Fruit fly (Drosophila melanogaster) whole organism, embryonic: ENCODE measurements around the gene tsh.

ENCODE experiments used
- Aef1 ChIP-seq: fragments of 200-800 bp; sonication (Bioruptor generic); IDR thresholded peaks from 3 replicates; pipeline ENCODE4 v1.3.6; 2022; ENCODE audit warnings: missing biosample characterization, missing genetic modification characterization
- Blimp-1 ChIP-seq: fragments of 200-800 bp; sonication (Bioruptor generic); optimal IDR thresholded peaks from 3 replicates; lab custom pipeline; 2018; ENCODE audit warnings: missing biosample characterization, missing genetic modification characterization, mild to moderate bottlenecking, moderate library complexity, missing genetic modification reagents
- CG11085 ChIP-seq: fragments of 200-800 bp; sonication (Bioruptor generic); IDR thresholded peaks from 2 replicates; pipeline ENCODE4 v1.3.6; 2022; ENCODE audit warnings: missing biosample characterization, missing genetic modification characterization
- CG11504 ChIP-seq: fragments of 200-800 bp; sonication (Bioruptor generic); optimal IDR thresholded peaks from 3 replicates; lab custom pipeline; 2019; ENCODE audit warnings: missing biosample characterization, mild to moderate bottlenecking, missing genetic modification characterization, moderate library complexity
- CG11560 ChIP-seq: fragments of 200-800 bp; sonication (Bioruptor generic); IDR thresholded peaks from 3 replicates; pipeline ENCODE4 v1.3.6; 2022; ENCODE audit warnings: missing biosample characterization, missing genetic modification characterization
- CG12299 ChIP-seq: fragments of 200-800 bp; sonication (Bioruptor generic); optimal IDR thresholded peaks from 2 replicates; lab custom pipeline; 2018; ENCODE audit warnings: missing biosample characterization, mild to moderate bottlenecking, missing genetic modification characterization
- CG13894 ChIP-seq: fragments of 200-800 bp; sonication (Bioruptor generic); optimal IDR thresholded peaks from 3 replicates; lab custom pipeline; 2018; ENCODE audit warnings: missing biosample characterization, mild to moderate bottlenecking, missing genetic modification characterization, moderate library complexity
- CG14441 ChIP-seq: fragments of 200-800 bp; sonication (Bioruptor generic); IDR thresholded peaks from 2 replicates; pipeline ENCODE4 v1.3.6; 2022; ENCODE audit warnings: missing biosample characterization, missing genetic modification characterization
- CG16815 ChIP-seq: fragments of 200-800 bp; sonication (Bioruptor generic); optimal IDR thresholded peaks from 3 replicates; lab custom pipeline; 2017; ENCODE audit warnings: missing biosample characterization, mild to moderate bottlenecking, missing genetic modification characterization
- CG1832 ChIP-seq: fragments of 200-800 bp; sonication (Bioruptor generic); optimal IDR thresholded peaks from 2 replicates; lab custom pipeline; 2017; ENCODE audit warnings: missing biosample characterization, mild to moderate bottlenecking, missing genetic modification characterization, inconsistent platforms
- CG33557 ChIP-seq: fragments of 200-800 bp; sonication (Bioruptor generic); optimal IDR thresholded peaks from 2 replicates; lab custom pipeline; 2019; ENCODE audit warnings: missing biosample characterization, mild to moderate bottlenecking, missing genetic modification characterization, moderate library complexity
- CG34376 ChIP-seq: fragments of 200-800 bp; sonication (Bioruptor generic); optimal IDR thresholded peaks from 2 replicates; lab custom pipeline; 2018; ENCODE audit warnings: missing biosample characterization, mild to moderate bottlenecking, missing genetic modification characterization
- CG34422 ChIP-seq: fragments of 200-800 bp; sonication (Bioruptor generic); IDR thresholded peaks from 3 replicates; pipeline ENCODE4 v1.3.6; 2022; ENCODE audit warnings: missing biosample characterization, missing genetic modification characterization
- CG4404 ChIP-seq: fragments of 200-800 bp; sonication (Bioruptor generic); IDR thresholded peaks from 2 replicates; pipeline ENCODE4 v1.3.6; 2022; ENCODE audit warnings: missing biosample characterization, missing genetic modification characterization
- CG4617 ChIP-seq: fragments of 200-800 bp; sonication (Bioruptor generic); optimal IDR thresholded peaks from 3 replicates; lab custom pipeline; 2016; ENCODE audit warnings: missing biosample characterization, missing genetic modification characterization, borderline replicate concordance
- CG7928 ChIP-seq: fragments of 200-800 bp; sonication (Bioruptor generic); optimal IDR thresholded peaks from 2 replicates; lab custom pipeline; 2017; ENCODE audit warnings: missing biosample characterization, mild to moderate bottlenecking, missing genetic modification characterization
- CG8944 ChIP-seq: fragments of 200-800 bp; sonication (Bioruptor generic); optimal IDR thresholded peaks from 3 replicates; lab custom pipeline; 2016; ENCODE audit warnings: missing biosample characterization, missing genetic modification characterization
- CG9437 ChIP-seq: fragments of 200-800 bp; sonication (Bioruptor generic); optimal IDR thresholded peaks from 2 replicates; lab custom pipeline; 2018; ENCODE audit warnings: missing biosample characterization, mild to moderate bottlenecking, missing genetic modification characterization
- CG9817 ChIP-seq: fragments of 200-800 bp; sonication (Bioruptor generic); optimal IDR thresholded peaks from 2 replicates; lab custom pipeline; 2018; ENCODE audit warnings: missing biosample characterization, mild to moderate bottlenecking, missing genetic modification characterization, moderate library complexity
- Camta ChIP-seq: fragments of 200-800 bp; sonication (Bioruptor generic); optimal IDR thresholded peaks from 2 replicates; lab custom pipeline; 2016; ENCODE audit warnings: missing biosample characterization, missing genetic modification characterization
- Dbx ChIP-seq: fragments of 200-800 bp; sonication (Bioruptor generic); IDR thresholded peaks from 3 replicates; pipeline ENCODE4 v1.3.6; 2022; ENCODE audit warnings: missing biosample characterization, missing genetic modification characterization
- Fer3 ChIP-seq: fragments of 200-800 bp; sonication (Bioruptor generic); optimal IDR thresholded peaks from 2 replicates; lab custom pipeline; 2018; ENCODE audit warnings: missing biosample characterization, mild to moderate bottlenecking, missing genetic modification characterization, moderate library complexity
- HHEX ChIP-seq: fragments of 200-800 bp; sonication (Bioruptor generic); optimal IDR thresholded peaks from 3 replicates; lab custom pipeline; 2017; ENCODE audit warnings: missing biosample characterization, mild to moderate bottlenecking, missing genetic modification characterization, missing genetic modification reagents
- Hand ChIP-seq: fragments of 200-800 bp; sonication (Bioruptor generic); optimal IDR thresholded peaks from 2 replicates; lab custom pipeline; 2017; ENCODE audit warnings: mild to moderate bottlenecking, missing biosample characterization, missing genetic modification reagents, missing genetic modification characterization
- MBD-R2 ChIP-seq: fragments of 200-800 bp; sonication (Bioruptor generic); IDR thresholded peaks from 2 replicates; pipeline ENCODE4 v1.3.6; 2022; ENCODE audit warnings: missing biosample characterization, missing genetic modification characterization
- NK7.1 ChIP-seq: fragments of 200-800 bp; sonication (Bioruptor generic); optimal IDR thresholded peaks from 3 replicates; lab custom pipeline; 2016; ENCODE audit warnings: missing biosample characterization, missing genetic modification characterization
- PHDP ChIP-seq: fragments of 200-800 bp; sonication (Bioruptor generic); optimal IDR thresholded peaks from 3 replicates; lab custom pipeline; 2018; ENCODE audit warnings: missing biosample characterization, mild to moderate bottlenecking, missing genetic modification characterization, moderate library complexity
- Rx ChIP-seq: fragments of 200-800 bp; sonication (Bioruptor generic); IDR thresholded peaks from 2 replicates; pipeline ENCODE4 v1.3.6; 2022; ENCODE audit warnings: missing biosample characterization, missing genetic modification characterization
- Sox100B ChIP-seq: fragments of 200-800 bp; sonication (Bioruptor generic); optimal IDR thresholded peaks from 3 replicates; lab custom pipeline; 2018; ENCODE audit warnings: missing biosample characterization, mild to moderate bottlenecking, missing genetic modification characterization
- ab ChIP-seq: fragments of 200-800 bp; sonication (Bioruptor generic); optimal IDR thresholded peaks from 2 replicates; lab custom pipeline; 2016; ENCODE audit warnings: missing biosample characterization, missing genetic modification characterization
- chif ChIP-seq, 2 experiments: fragments of 200-800 bp; sonication (Bioruptor generic); optimal IDR thresholded peaks; 3 replicates each; lab custom pipeline; 2016; ENCODE audit warnings: missing biosample characterization in 2 of 2, missing genetic modification characterization in 2 of 2
- chm ChIP-seq: fragments of 200-800 bp; sonication (Bioruptor generic); IDR thresholded peaks from 2 replicates; pipeline ENCODE4 v1.3.6; 2022; ENCODE audit warnings: missing biosample characterization, missing genetic modification characterization
- disco-r ChIP-seq: fragments of 200-800 bp; sonication (Bioruptor generic); optimal IDR thresholded peaks from 2 replicates; lab custom pipeline; 2016; ENCODE audit warnings: missing biosample characterization, missing genetic modification characterization
- exex ChIP-seq: fragments of 200-800 bp; sonication (Bioruptor generic); optimal IDR thresholded peaks from 4 replicates; lab custom pipeline; 2018; ENCODE audit warnings: missing biosample characterization, mild to moderate bottlenecking, missing genetic modification characterization, moderate library complexity
- eyg ChIP-seq: fragments of 200-800 bp; sonication (Bioruptor generic); optimal IDR thresholded peaks from 3 replicates; lab custom pipeline; 2016; ENCODE audit warnings: missing biosample characterization, missing genetic modification characterization
- fd3F ChIP-seq: fragments of 200-800 bp; sonication (Bioruptor generic); optimal IDR thresholded peaks from 2 replicates; lab custom pipeline; 2018; ENCODE audit warnings: missing biosample characterization, mild to moderate bottlenecking, missing genetic modification characterization, moderate library complexity
- gce ChIP-seq: fragments of 200-800 bp; sonication (Bioruptor generic); IDR thresholded peaks from 3 replicates; pipeline ENCODE4 v1.3.6; 2022; ENCODE audit warnings: missing biosample characterization, missing genetic modification characterization
- h ChIP-seq: fragments of >200 bp; optimal IDR thresholded peaks from 2 replicates; lab custom pipeline; 2017
- ind ChIP-seq: fragments of 200-800 bp; sonication (Bioruptor generic); optimal IDR thresholded peaks from 3 replicates; lab custom pipeline; 2016; ENCODE audit warnings: missing biosample characterization, missing genetic modification characterization
- jing ChIP-seq: fragments of 200-800 bp; sonication (Bioruptor generic); optimal IDR thresholded peaks from 2 replicates; lab custom pipeline; 2018; ENCODE audit warnings: missing biosample characterization, mild to moderate bottlenecking, missing genetic modification characterization
- lola ChIP-seq, 3 experiments: fragments of >200 bp in 2 of 3; fragments of 200-800 bp in 1 of 3; sonication (Bioruptor generic) in 1 of 3; optimal IDR thresholded peaks; 2 replicates each; lab custom pipeline; 2017 to 2019; ENCODE audit warnings: missing biosample characterization in 3 of 3, missing genetic modification characterization in 3 of 3, mild to moderate bottlenecking in 1 of 3, moderate library complexity in 1 of 3
- scrt ChIP-seq: fragments of 200-800 bp; sonication (Bioruptor generic); optimal IDR thresholded peaks from 2 replicates; lab custom pipeline; 2018; ENCODE audit warnings: missing biosample characterization, mild to moderate bottlenecking, missing genetic modification characterization, moderate library complexity
- sd ChIP-seq: fragments of 200-800 bp; sonication (Bioruptor generic); optimal IDR thresholded peaks from 3 replicates; lab custom pipeline; 2018; ENCODE audit warnings: missing biosample characterization, mild to moderate bottlenecking, missing genetic modification characterization, moderate library complexity
- seq ChIP-seq: fragments of 200-800 bp; sonication (Bioruptor generic); IDR thresholded peaks from 2 replicates; pipeline ENCODE4 v1.3.6; 2022; ENCODE audit warnings: missing biosample characterization, missing genetic modification characterization
- sna ChIP-seq: fragments of 200-800 bp; sonication (Bioruptor generic); IDR thresholded peaks from 2 replicates; pipeline ENCODE4 v1.3.6; 2022; ENCODE audit warnings: missing biosample characterization, missing genetic modification characterization; ENCODE audit not compliant: partially characterized antibody
- ttk ChIP-seq: fragments of 200-800 bp; sonication (Bioruptor generic); IDR thresholded peaks from 2 replicates; pipeline ENCODE4 v2.1.2; 2022; ENCODE audit warnings: missing biosample characterization, missing genetic modification characterization
- vfl ChIP-seq: fragments of 200-800 bp; sonication (Bioruptor generic); optimal IDR thresholded peaks from 2 replicates; lab custom pipeline; 2016; ENCODE audit warnings: missing biosample characterization, missing genetic modification characterization
- vvl ChIP-seq: fragments of 200-800 bp; sonication (Bioruptor generic); IDR thresholded peaks from 2 replicates; pipeline ENCODE4 v1.3.6; 2022; ENCODE audit warnings: missing biosample characterization, missing genetic modification characterization
- z ChIP-seq: fragments of 200-800 bp; sonication (Bioruptor generic); IDR thresholded peaks from 3 replicates; pipeline ENCODE4 v1.3.6; 2022; ENCODE audit warnings: missing biosample characterization, missing genetic modification characterization
- zen2 ChIP-seq: fragments of 200-800 bp; sonication (Bioruptor generic); IDR thresholded peaks from 3 replicates; pipeline ENCODE4 v1.3.6; 2022; ENCODE audit warnings: missing biosample characterization, missing genetic modification characterization; ENCODE audit not compliant: partially characterized antibody
- zfh2 ChIP-seq: fragments of 200-800 bp; sonication (Bioruptor generic); optimal IDR thresholded peaks from 2 replicates; lab custom pipeline; 2016; ENCODE audit warnings: missing biosample characterization, missing genetic modification characterization

The tsh gene

dm6 chr2L:21786991-21787390 is 41.4 kb upstream of the tsh start (continued):
- TF ChIP-seq lola (GFP tag; optimal IDR thresholded peaks at IDR 0.05; lab: Kevin White, UChicago) (peak in 1 of 3 experiments; percentile 32), chif (GFP tag; optimal IDR thresholded peaks at IDR 0.05; lab: Kevin White, UChicago) (peak; percentile 13 to 50), CG11504 (peak; percentile 71), z (no peak), CG12299 (tag; lab: Kevin White, UChicago) (peak; percentile 48), seq (GFP tag; lab: Robert Waterston, UW) (peak; percentile 52), Aef1 (peak; percentile 37; the same call in 1 of the 3 replicates), PHDP (tag; lab: Kevin White, UChicago) (peak; percentile 46), CG34376 (GFP tag; lab: Kevin White, UChicago) (no peak), NK7.1 (peak; percentile 21), CG1832 (GFP tag; lab: Kevin White, UChicago) (no peak), ind (GFP tag; lab: Kevin White, UChicago) (peak; percentile 44), sna (GFP tag; lab: Robert Waterston, UW) (no peak), vvl (GFP tag; lab: Robert Waterston, UW) (peak; percentile 79), CG11560 (tag; lab: Robert Waterston, UW) (no peak), chm (peak; percentile 33; the same call in 1 of the 2 replicates), disco-r (GFP tag; lab: Kevin White, UChicago) (no peak), sd (no peak), CG14441 (peak; percentile 65), eyg (GFP tag; lab: Kevin White, UChicago) (no peak), MBD-R2 (GFP tag; lab: Robert Waterston, UW) (no peak), CG13894 (tag; lab: Kevin White, UChicago) (peak; percentile 72), Rx (GFP tag; lab: Robert Waterston, UW) (0 out of 2 replicates have a peak, but pooled peaks have one; percentile 34), Dbx (GFP tag; lab: Robert Waterston, UW) (0 out of 3 replicates have a peak, but pooled peaks have one; percentile 44), HHEX (GFP tag; lab: Kevin White, UChicago) (peak; percentile 50), ab (GFP tag; lab: Kevin White, UChicago) (no peak), vfl (GFP tag; lab: Kevin White, UChicago) (no peak), gce (GFP tag; lab: Robert Waterston, UW) (0 out of 3 replicates have a peak, but pooled peaks have one; percentile 53), exex (tag; lab: Kevin White, UChicago) (peak; percentile 1), Hand (peak; percentile 66), CG4404 (GFP tag; lab: Robert Waterston, UW) (no peak), CG4617 (GFP tag; lab: Kevin White, UChicago) (no peak), jing (peak; percentile 19), Sox100B (GFP tag; lab: Kevin White, UChicago) (peak; percentile 30), ttk (GFP tag; lab: Robert Waterston, UW) (peak; percentile 49), CG34422 (peak; percentile 50; the same call in 1 of the 3 replicates), CG9437 (no peak), CG7928 (GFP tag; lab: Kevin White, UChicago) (no peak), CG11085 (GFP tag; lab: Robert Waterston, UW) (no peak), CG33557 (GFP tag; lab: Kevin White, UChicago) (peak; percentile 11), Camta (GFP tag; lab: Kevin White, UChicago) (peak; percentile 21), h (lab: Kevin White, UChicago) (no peak), zfh2 (GFP tag; lab: Kevin White, UChicago) (peak; percentile 34), CG8944 (GFP tag; lab: Kevin White, UChicago) (peak; percentile 20), zen2 (GFP tag; lab: Robert Waterston, UW) (no peak), fd3F (GFP tag; lab: Kevin White, UChicago) (no peak), Blimp-1 (GFP tag; lab: Kevin White, UChicago) (peak; percentile 64), CG16815 (GFP tag; lab: Kevin White, UChicago) (peak; percentile 10), Fer3 (tag; lab: Kevin White, UChicago) (peak; percentile 61), scrt (GFP tag; lab: Kevin White, UChicago) (peak; percentile 40), CG9817 (peak; percentile 43)
